Worm (Caenorhabditis elegans) whole organism, young adult: Measurements from ENCODE around the gene C48D1.5.

ENCODE experiments used
- C06A6.2 ChIP-seq: fragments of 200-800 bp; sonication (Bioruptor generic); conservative IDR thresholded peaks from 2 replicates; pipeline ENCODE4 v1.3.6; 2022; ENCODE audit warnings: missing genetic modification characterization, missing compliant biosample characterization
- bed-1 ChIP-seq: fragments of 200-800 bp; sonication (Bioruptor generic); IDR thresholded peaks from 2 replicates; pipeline ENCODE4 v1.3.6; 2022; ENCODE audit warnings: missing genetic modification reagents, missing genetic modification characterization, missing compliant biosample characterization
- cebp-1 ChIP-seq, 2 experiments: fragments of 200-800 bp in 1 of 2; sonication (Bioruptor generic) in 1 of 2; sonication (generic microtip) in 1 of 2; IDR thresholded peaks in 1 of 2; optimal IDR thresholded peaks in 1 of 2; 2 replicates each; pipeline versions ENCODE4 v1.3.6 to Lab custom; 2017 to 2022; ENCODE audit warnings: missing compliant biosample characterization in 2 of 2, missing genetic modification characterization in 2 of 2, mild to moderate bottlenecking in 1 of 2, missing genetic modification reagents in 1 of 2, moderate library complexity in 1 of 2
- ceh-58 ChIP-seq: fragments of 200-800 bp; sonication (Bioruptor generic); IDR thresholded peaks from 2 replicates; pipeline ENCODE4 v1.3.6; 2022; ENCODE audit warnings: missing genetic modification characterization, missing compliant biosample characterization
- ceh-91 ChIP-seq: fragments of 200-800 bp; sonication (Bioruptor generic); IDR thresholded peaks from 2 replicates; pipeline ENCODE4 v1.3.6; 2022; ENCODE audit warnings: missing genetic modification reagents, missing genetic modification characterization, missing compliant biosample characterization
- gei-17 ChIP-seq: fragments of 200-800 bp; sonication (Bioruptor generic); optimal IDR thresholded peaks from 2 replicates; lab custom pipeline; 2018; ENCODE audit warnings: mild to moderate bottlenecking, missing genetic modification characterization, missing compliant biosample characterization
- lin-54 ChIP-seq: fragments of 200-800 bp; sonication (Bioruptor generic); optimal IDR thresholded peaks from 2 replicates; lab custom pipeline; 2018; ENCODE audit warnings: mild to moderate bottlenecking, missing genetic modification characterization, missing compliant biosample characterization
- lir-1 ChIP-seq: fragments of 200-800 bp; sonication (Bioruptor generic); conservative IDR thresholded peaks from 2 replicates; pipeline ENCODE4 v1.3.6; 2022; ENCODE audit warnings: missing genetic modification reagents, missing genetic modification characterization, missing compliant biosample characterization
- nhr-120 ChIP-seq: fragments of 200-800 bp; sonication (Bioruptor generic); IDR thresholded peaks from 2 replicates; pipeline ENCODE4 v1.3.6; 2022; ENCODE audit warnings: missing genetic modification characterization, missing compliant biosample characterization
- nhr-80 ChIP-seq: sonication (generic microtip); optimal IDR thresholded peaks from 2 replicates; lab custom pipeline; 2016; ENCODE audit warnings: missing genetic modification characterization, missing compliant biosample characterization
- nhr-90 ChIP-seq: sonication (generic microtip); optimal IDR thresholded peaks from 2 replicates; lab custom pipeline; 2016; ENCODE audit warnings: missing genotype, mild to moderate bottlenecking, missing genetic modification characterization, missing compliant biosample characterization
- repo-1 ChIP-seq: sonication (generic microtip); optimal IDR thresholded peaks from 2 replicates; lab custom pipeline; 2017; ENCODE audit warnings: mild to moderate bottlenecking, missing genetic modification characterization, missing compliant biosample characterization

DNA sequence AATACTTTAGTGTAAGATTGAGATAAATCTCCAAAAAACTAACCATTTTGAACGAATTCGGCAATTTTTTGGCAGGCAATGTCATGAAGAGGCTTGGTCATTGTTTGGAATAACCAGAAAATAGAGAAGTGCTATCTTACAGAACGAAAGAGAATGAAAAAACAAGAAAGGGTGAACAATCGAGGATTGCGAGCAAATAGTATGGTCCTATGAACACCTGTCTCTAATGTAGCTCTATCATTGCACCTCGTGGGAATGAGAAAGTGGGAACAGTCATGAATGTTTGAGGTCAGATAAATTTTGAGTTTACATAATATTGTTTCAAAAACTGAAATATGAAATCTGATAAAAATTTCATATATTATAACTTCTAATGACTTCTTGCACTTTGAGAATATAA lies 24.5 kb upstream of the C48D1.5 start, which contains the start of gene C48D1.1:
- TF ChIP-seq lir-1 (GFP tag; lab: Robert Waterston, UW) (no peak), bed-1 (no peak), gei-17 (no peak), nhr-120 (GFP tag; lab: Robert Waterston, UW) (no peak), repo-1 (tag; lab: Kevin White, UChicago) (no peak), cebp-1 (GFP tag; IDR thresholded peaks at IDR 0.05; lab: Robert Waterston, UW) (no peak), cebp-1 (tag; optimal IDR thresholded peaks at IDR 0.05; lab: Kevin White, UChicago) (no peak), C06A6.2 (no peak), ceh-91 (GFP tag; lab: Robert Waterston, UW) (no peak), nhr-90 (tag; lab: Kevin White, UChicago) (no peak), lin-54 (no peak), ceh-58 (GFP tag; lab: Robert Waterston, UW) (no peak), nhr-80 (tag; lab: Kevin White, UChicago) (no peak)
